Fruit fly (Drosophila melanogaster) whole organism, embryonic: ENCODE measurements around the gene Dhod.

Experiments used
- Ada2b ChIP-seq: fragments of 200-800 bp; sonication (Bioruptor generic); IDR thresholded peaks from 2 replicates; pipeline ENCODE4 v1.3.6; 2022; ENCODE audit warnings: missing biosample characterization, missing genetic modification characterization
- Awh ChIP-seq: fragments of 200-800 bp; sonication (Bioruptor generic); IDR thresholded peaks from 2 replicates; pipeline ENCODE4, ENCODE4 v1.3.6; 2022; ENCODE audit warnings: missing biosample characterization, missing genetic modification characterization
- CG10543 ChIP-seq: fragments of 200-800 bp; sonication (Bioruptor generic); optimal IDR thresholded peaks from 3 replicates; lab custom pipeline; 2017; ENCODE audit warnings: missing biosample characterization, mild to moderate bottlenecking, missing genetic modification characterization, moderate library complexity
- CG10565 ChIP-seq: fragments of 200-800 bp; sonication (Bioruptor generic); optimal IDR thresholded peaks from 3 replicates; lab custom pipeline; 2016; ENCODE audit warnings: missing biosample characterization, mild to moderate bottlenecking, missing genetic modification characterization
- CG11247 ChIP-seq: fragments of 200-800 bp; sonication (Bioruptor generic); IDR thresholded peaks from 2 replicates; pipeline ENCODE4 v1.3.6; 2022; ENCODE audit warnings: missing biosample characterization, missing genetic modification characterization
- CG14965 ChIP-seq: fragments of 200-800 bp; sonication (Bioruptor generic); optimal IDR thresholded peaks from 2 replicates; lab custom pipeline; 2016; ENCODE audit warnings: missing biosample characterization, missing genetic modification characterization, borderline replicate concordance
- CG15011 ChIP-seq: fragments of 200-800 bp; sonication (Bioruptor generic); optimal IDR thresholded peaks from 3 replicates; lab custom pipeline; 2018; ENCODE audit warnings: missing biosample characterization, mild to moderate bottlenecking, missing genetic modification characterization
- CG15514 ChIP-seq: fragments of 200-800 bp; sonication (Bioruptor generic); optimal IDR thresholded peaks from 3 replicates; lab custom pipeline; 2017; ENCODE audit warnings: missing biosample characterization, missing genetic modification characterization, mild to moderate bottlenecking, moderate library complexity, missing genetic modification reagents
- CG16779 ChIP-seq: fragments of 200-800 bp; sonication (Bioruptor generic); IDR thresholded peaks from 2 replicates; pipeline ENCODE4 v1.3.6; 2022; ENCODE audit warnings: missing biosample characterization, missing genetic modification characterization
- CG17802 ChIP-seq: fragments of 200-800 bp; sonication (Bioruptor generic); optimal IDR thresholded peaks from 2 replicates; lab custom pipeline; 2018; ENCODE audit warnings: missing biosample characterization, mild to moderate bottlenecking, missing genetic modification characterization, moderate library complexity
- CG2202 ChIP-seq: fragments of 200-800 bp; sonication (Bioruptor generic); optimal IDR thresholded peaks from 2 replicates; lab custom pipeline; 2018; ENCODE audit warnings: missing biosample characterization, mild to moderate bottlenecking, missing genetic modification characterization
- CG2889 ChIP-seq: fragments of 200-800 bp; sonication (Bioruptor generic); IDR thresholded peaks from 3 replicates; pipeline ENCODE4 v1.3.6; 2022; ENCODE audit warnings: missing biosample characterization, missing genetic modification characterization
- CG30020 ChIP-seq: fragments of 200-800 bp; optimal IDR thresholded peaks from 2 replicates; lab custom pipeline; 2019; ENCODE audit warnings: missing biosample characterization, mild to moderate bottlenecking, missing genetic modification characterization, moderate library complexity
- CG3995 ChIP-seq: fragments of 200-800 bp; sonication (Bioruptor generic); optimal IDR thresholded peaks from 3 replicates; lab custom pipeline; 2016; ENCODE audit warnings: missing biosample characterization, missing genetic modification characterization
- CG42726 ChIP-seq: fragments of 200-800 bp; sonication (Bioruptor generic); IDR thresholded peaks from 2 replicates; pipeline ENCODE4 v1.3.6; 2022; ENCODE audit warnings: missing biosample characterization, missing genetic modification characterization; ENCODE audit not compliant: partially characterized antibody
- CG6813 ChIP-seq: fragments of 200-800 bp; sonication (Bioruptor generic); optimal IDR thresholded peaks from 2 replicates; lab custom pipeline; 2017; ENCODE audit warnings: missing biosample characterization, missing genetic modification characterization, mild to moderate bottlenecking, moderate library complexity, missing genetic modification reagents
- CG7745 ChIP-seq: fragments of 200-800 bp; sonication (Bioruptor generic); optimal IDR thresholded peaks from 2 replicates; lab custom pipeline; 2018; ENCODE audit warnings: missing biosample characterization, mild to moderate bottlenecking, missing genetic modification characterization, moderate library complexity
- CG9817 ChIP-seq: fragments of 200-800 bp; sonication (Bioruptor generic); optimal IDR thresholded peaks from 2 replicates; lab custom pipeline; 2018; ENCODE audit warnings: missing biosample characterization, mild to moderate bottlenecking, missing genetic modification characterization, moderate library complexity
- CTCF ChIP-seq: fragments of 200-800 bp; sonication (Bioruptor generic); optimal IDR thresholded peaks from 2 replicates; lab custom pipeline; 2017; ENCODE audit warnings: missing biosample characterization, mild to moderate bottlenecking, missing genetic modification characterization, moderate library complexity
- Camta ChIP-seq: fragments of 200-800 bp; sonication (Bioruptor generic); optimal IDR thresholded peaks from 2 replicates; lab custom pipeline; 2016; ENCODE audit warnings: missing biosample characterization, missing genetic modification characterization
- Chrac-16 ChIP-seq: fragments of 200-800 bp; sonication (Bioruptor generic); optimal IDR thresholded peaks from 3 replicates; lab custom pipeline; 2016; ENCODE audit warnings: missing biosample characterization, missing genetic modification characterization
- CoRest ChIP-seq: fragments of 200-800 bp; sonication (Bioruptor generic); optimal IDR thresholded peaks from 3 replicates; lab custom pipeline; 2018; ENCODE audit warnings: missing biosample characterization, mild to moderate bottlenecking, missing genetic modification characterization, moderate library complexity
- CrebB ChIP-seq: fragments of 200-800 bp; sonication (Bioruptor generic); optimal IDR thresholded peaks from 3 replicates; lab custom pipeline; 2018; ENCODE audit warnings: missing biosample characterization, mild to moderate bottlenecking, missing genetic modification characterization
- D ChIP-seq, 2 experiments: fragments of 200-800 bp in 1 of 2; fragments of >200 bp in 1 of 2; sonication (Bioruptor generic) in 1 of 2; optimal IDR thresholded peaks; 2 replicates in 1 of 2; 3 replicates in 1 of 2; lab custom pipeline; 2017; ENCODE audit warnings: mild to moderate bottlenecking in 1 of 2, missing biosample characterization in 1 of 2, missing genetic modification characterization in 1 of 2, missing genetic modification reagents in 1 of 2
- Dfd ChIP-seq, 2 experiments: fragments of >200 bp; optimal IDR thresholded peaks; 2 replicates each; lab custom pipeline; 2017; ENCODE audit warnings: missing biosample characterization in 2 of 2, missing genetic modification characterization in 2 of 2
- Dll ChIP-seq: fragments of 200-800 bp; sonication (Bioruptor generic); IDR thresholded peaks from 4 replicates; pipeline ENCODE4 v1.3.6; 2022; ENCODE audit warnings: missing biosample characterization, missing genetic modification characterization; ENCODE audit not compliant: partially characterized antibody
- Ets65A ChIP-seq: fragments of 200-800 bp; sonication (Bioruptor generic); peaks from one replicate; lab custom pipeline; 2016; ENCODE audit warnings: missing biosample characterization, missing genetic modification characterization
- HLH54F ChIP-seq: fragments of 200-800 bp; sonication (Bioruptor generic); optimal IDR thresholded peaks from 3 replicates; lab custom pipeline; 2016; ENCODE audit warnings: missing biosample characterization, missing genetic modification characterization
- Med ChIP-seq: fragments of 200-800 bp; sonication (Bioruptor generic); peaks from one replicate; lab custom pipeline; 2016; ENCODE audit warnings: missing biosample characterization, missing genetic modification characterization, mild to moderate bottlenecking, inconsistent platforms, moderate library complexity
- NC2α ChIP-seq: fragments of 200-800 bp; sonication (Bioruptor generic); optimal IDR thresholded peaks from 2 replicates; lab custom pipeline; 2016; ENCODE audit warnings: missing biosample characterization, missing genetic modification characterization
- Optix ChIP-seq: fragments of 200-800 bp; sonication (Bioruptor generic); IDR thresholded peaks from 3 replicates; pipeline ENCODE4 v1.3.6; 2022; ENCODE audit warnings: missing biosample characterization, missing genetic modification characterization
- Stat92E ChIP-seq, 3 experiments: fragments of >200 bp in 2 of 3; fragments of 200-800 bp in 1 of 3; sonication (Bioruptor generic) in 1 of 3; optimal IDR thresholded peaks; 2 replicates each; lab custom pipeline; 2017 to 2019; ENCODE audit warnings: missing biosample characterization in 3 of 3, missing genetic modification characterization in 3 of 3, mild to moderate bottlenecking in 1 of 3, moderate library complexity in 1 of 3
- Usf ChIP-seq: fragments of 200-800 bp; sonication (Bioruptor generic); optimal IDR thresholded peaks from 2 replicates; lab custom pipeline; 2017; ENCODE audit warnings: missing genotype, missing biosample characterization, missing genetic modification characterization
- Xrp1 ChIP-seq: fragments of 200-800 bp; sonication (Bioruptor generic); IDR thresholded peaks from 2 replicates; pipeline ENCODE4 v1.3.6; 2022; ENCODE audit warnings: missing biosample characterization, missing genetic modification characterization
- aop ChIP-seq: fragments of 200-800 bp; sonication (Bioruptor generic); IDR thresholded peaks from 2 replicates; pipeline ENCODE4 v1.3.6; 2022; ENCODE audit warnings: missing biosample characterization, missing genetic modification characterization
- br ChIP-seq: fragments of >200 bp; optimal IDR thresholded peaks from 2 replicates; lab custom pipeline; 2017
- cato ChIP-seq: fragments of 200-800 bp; sonication (Bioruptor generic); optimal IDR thresholded peaks from 2 replicates; lab custom pipeline; 2016; ENCODE audit warnings: missing biosample characterization, missing genetic modification characterization, borderline replicate concordance
- croc ChIP-seq: fragments of 200-800 bp; sonication (Bioruptor generic); conservative IDR thresholded peaks from 3 replicates; pipeline ENCODE4 v1.3.6; 2022; ENCODE audit warnings: missing biosample characterization, missing genetic modification characterization
- dpn ChIP-seq, 2 experiments: fragments of 200-800 bp; sonication (Bioruptor generic); optimal IDR thresholded peaks; 3 replicates each; lab custom pipeline; 2016; ENCODE audit warnings: missing biosample characterization in 2 of 2, missing genetic modification characterization in 2 of 2
- gem ChIP-seq: fragments of 200-800 bp; sonication (Bioruptor generic); optimal IDR thresholded peaks from 2 replicates; lab custom pipeline; 2019; ENCODE audit warnings: missing biosample characterization, mild to moderate bottlenecking, missing genetic modification characterization, moderate library complexity
- grn ChIP-seq: fragments of 200-800 bp; sonication (Bioruptor generic); optimal IDR thresholded peaks from 3 replicates; lab custom pipeline; 2017; ENCODE audit warnings: missing biosample characterization, missing genetic modification characterization
- gro ChIP-seq: fragments of 200-800 bp; sonication (Bioruptor generic); optimal IDR thresholded peaks from 2 replicates; lab custom pipeline; 2016; ENCODE audit warnings: missing biosample characterization, missing genetic modification characterization
- gt ChIP-seq: fragments of 200-800 bp; sonication (Bioruptor generic); IDR thresholded peaks from 2 replicates; pipeline ENCODE4 v1.3.6; 2022; ENCODE audit warnings: missing biosample characterization, missing genetic modification characterization
- insv ChIP-seq, 2 experiments: fragments of 200-800 bp; sonication (Bioruptor generic); optimal IDR thresholded peaks; 3 replicates each; lab custom pipeline; 2016 to 2018; ENCODE audit warnings: missing biosample characterization in 2 of 2, missing genetic modification characterization in 2 of 2
- nau ChIP-seq: fragments of 200-800 bp; sonication (Bioruptor generic); optimal IDR thresholded peaks from 3 replicates; lab custom pipeline; 2017; ENCODE audit warnings: missing biosample characterization, mild to moderate bottlenecking, missing genetic modification characterization, missing genetic modification reagents
- pb ChIP-seq: fragments of 200-800 bp; sonication (Bioruptor generic); optimal IDR thresholded peaks from 3 replicates; lab custom pipeline; 2016; ENCODE audit warnings: missing biosample characterization, missing genetic modification characterization
- pzg ChIP-seq: fragments of 200-800 bp; sonication (Bioruptor generic); optimal IDR thresholded peaks from 3 replicates; lab custom pipeline; 2018; ENCODE audit warnings: missing biosample characterization, mild to moderate bottlenecking, missing genetic modification characterization, moderate library complexity
- schlank ChIP-seq: fragments of 200-800 bp; sonication (Bioruptor generic); optimal IDR thresholded peaks from 2 replicates; lab custom pipeline; 2018; ENCODE audit warnings: missing biosample characterization, mild to moderate bottlenecking, missing genetic modification characterization
- shn ChIP-seq: fragments of 200-800 bp; sonication (Bioruptor generic); optimal IDR thresholded peaks from 3 replicates; lab custom pipeline; 2016; ENCODE audit warnings: missing biosample characterization, missing genetic modification characterization
- tna ChIP-seq: fragments of 200-800 bp; sonication (Bioruptor generic); IDR thresholded peaks from 2 replicates; pipeline ENCODE4 v1.3.6; 2022; ENCODE audit warnings: missing biosample characterization, missing genetic modification characterization; ENCODE audit not compliant: partially characterized antibody
- ttk ChIP-seq: fragments of 200-800 bp; sonication (Bioruptor generic); IDR thresholded peaks from 2 replicates; pipeline ENCODE4 v2.1.2; 2022; ENCODE audit warnings: missing biosample characterization, missing genetic modification characterization

Dhod gene

dm6 chr3R:8652731-8653130 lies at the start of gene Dhod, which contains the start of gene Sys1 (continued):
- TF ChIP-seq schlank (no peak), CG14965 (GFP tag; lab: Kevin White, UChicago) (no peak), HLH54F (GFP tag; lab: Kevin White, UChicago) (peak; percentile 74), Stat92E (GFP tag; optimal IDR thresholded peaks at IDR 0.05; lab: Kevin White, UChicago) (no peak), CG16779 (GFP tag; lab: Robert Waterston, UW) (no peak), D (optimal IDR thresholded peaks at IDR 0.05; lab: Kevin White, UChicago) (no peak), D (GFP tag; optimal IDR thresholded peaks at IDR 0.05; lab: Kevin White, UChicago) (no peak), CG2889 (GFP tag; lab: Robert Waterston, UW) (peak; percentile 44; the same call in 2 of the 3 replicates), Camta (GFP tag; lab: Kevin White, UChicago) (peak; percentile 28), br (lab: Kevin White, UChicago) (no peak), gem (tag; lab: Kevin White, UChicago) (peak; percentile 75), Xrp1 (GFP tag; lab: Robert Waterston, UW) (peak; percentile 69), croc (no peak), CG9817 (tag; lab: Kevin White, UChicago) (peak; percentile 56), Dll (GFP tag; lab: Robert Waterston, UW) (peak; percentile 93), CG17802 (tag; lab: Kevin White, UChicago) (no peak), gt (no peak), insv (GFP tag; optimal IDR thresholded peaks at IDR 0.05; lab: Kevin White, UChicago) (no peak), Chrac-16 (GFP tag; lab: Kevin White, UChicago) (peak; percentile 51), pzg (peak; percentile 54), CG2202 (no peak), CG10543 (GFP tag; lab: Kevin White, UChicago) (peak; percentile 28), CG15011 (GFP tag; lab: Kevin White, UChicago) (no peak), CoRest (tag; lab: Kevin White, UChicago) (peak; percentile 50), CG15514 (GFP tag; lab: Kevin White, UChicago) (peak; percentile 75), CG6813 (GFP tag; lab: Kevin White, UChicago) (no peak), ttk (GFP tag; lab: Robert Waterston, UW) (no peak), Ets65A (GFP tag; lab: Kevin White, UChicago) (peak; percentile 97), dpn (GFP tag; optimal IDR thresholded peaks at IDR 0.05; lab: Kevin White, UChicago) (peak; percentile 69 to 75), Ada2b (peak; percentile 68; the same call in 1 of the 2 replicates), CG7745 (tag; lab: Kevin White, UChicago) (no peak), Dfd (GFP tag; optimal IDR thresholded peaks at IDR 0.05; lab: Kevin White, UChicago) (no peak), cato (GFP tag; lab: Kevin White, UChicago) (peak; percentile 41), Med (GFP tag; lab: Kevin White, UChicago) (peak; percentile 92), shn (GFP tag; lab: Kevin White, UChicago) (peak; percentile 49), Awh (GFP tag; lab: Robert Waterston, UW) (0 out of 2 replicates have a peak, but pooled peaks have one; percentile 48), gro (GFP tag; lab: Kevin White, UChicago) (peak; percentile 37), NC2α (no peak), Usf (GFP tag; lab: Kevin White, UChicago) (no peak), aop (GFP tag; lab: Robert Waterston, UW) (no peak), CG30020 (tag; lab: Kevin White, UChicago) (peak; percentile 45), CG42726 (GFP tag; lab: Robert Waterston, UW) (no peak), tna (GFP tag; lab: Robert Waterston, UW) (peak; percentile 62; the same call in 1 of the 2 replicates), CrebB (tag; lab: Kevin White, UChicago) (no peak), CG11247 (peak; percentile 57; the same call in 1 of the 2 replicates), pb (peak; percentile 25), grn (GFP tag; lab: Kevin White, UChicago) (no peak), CTCF (GFP tag; lab: Kevin White, UChicago) (peak; percentile 13), Optix (GFP tag; lab: Robert Waterston, UW) (peak; percentile 38; the same call in 1 of the 3 replicates), CG3995 (GFP tag; lab: Kevin White, UChicago) (peak; percentile 74), CG10565 (GFP tag; lab: Kevin White, UChicago) (no peak), nau (no peak)
